Worm (Caenorhabditis elegans) whole organism, early embryonic: Measurements from ENCODE around the gene C28A5.2.

ENCODE experiments used
- B0310.2 ChIP-seq: sonication (generic microtip); optimal IDR thresholded peaks from 2 replicates; lab custom pipeline; 2016; ENCODE audit warnings: mild to moderate bottlenecking, missing genetic modification characterization, missing compliant biosample characterization
- F13C5.2 ChIP-seq: sonication (generic microtip); optimal IDR thresholded peaks from 2 replicates; lab custom pipeline; 2017; ENCODE audit warnings: mild to moderate bottlenecking, missing genetic modification characterization, inconsistent platforms, missing compliant biosample characterization
- aly-1 ChIP-seq: sonication (generic microtip); optimal IDR thresholded peaks from 2 replicates; lab custom pipeline; 2016; ENCODE audit warnings: missing genetic modification characterization, missing compliant biosample characterization
- ama-1 ChIP-seq: fragments of 150-350 bp; optimal IDR thresholded peaks from 2 replicates; lab custom pipeline; 2014
- ceh-13 ChIP-seq: fragments of 200-800 bp; sonication (Bioruptor generic); optimal IDR thresholded peaks from 2 replicates; lab custom pipeline; 2018; ENCODE audit warnings: mild to moderate bottlenecking, missing genetic modification characterization, missing compliant biosample characterization
- ceh-36 ChIP-seq: sonication (generic microtip); optimal IDR thresholded peaks from 2 replicates; lab custom pipeline; 2016; ENCODE audit warnings: missing genetic modification characterization, inconsistent platforms, missing compliant biosample characterization
- ets-7 ChIP-seq: sonication (generic microtip); optimal IDR thresholded peaks from 2 replicates; lab custom pipeline; 2016; ENCODE audit warnings: missing genotype, missing genetic modification characterization, missing compliant biosample characterization
- flt-1 ChIP-seq: fragments of 200-800 bp; sonication (Bioruptor generic); IDR thresholded peaks from 2 replicates; pipeline ENCODE4 v1.3.6; 2022; ENCODE audit warnings: missing genetic modification characterization, missing compliant biosample characterization
- hmbx-1 ChIP-seq: sonication (generic microtip); optimal IDR thresholded peaks from 2 replicates; lab custom pipeline; 2016; ENCODE audit warnings: mild to moderate bottlenecking, missing genetic modification characterization, missing compliant biosample characterization
- hmg-4 ChIP-seq: fragments of 200-800 bp; sonication (Bioruptor generic); optimal IDR thresholded peaks from 2 replicates; lab custom pipeline; 2018; ENCODE audit warnings: mild to moderate bottlenecking, missing genetic modification characterization, missing compliant biosample characterization
- hnd-1 ChIP-seq: sonication (generic microtip); optimal IDR thresholded peaks from 2 replicates; lab custom pipeline; 2016; ENCODE audit warnings: missing genetic modification characterization, missing compliant biosample characterization
- pes-1 ChIP-seq: fragments of 200-800 bp; sonication (Bioruptor generic); IDR thresholded peaks from 2 replicates; pipeline ENCODE4 v1.3.6; 2022; ENCODE audit warnings: missing genetic modification reagents, missing genetic modification characterization, missing compliant biosample characterization
- scrt-1 ChIP-seq: fragments of 200-800 bp; sonication (Bioruptor generic); IDR thresholded peaks from 2 replicates; pipeline ENCODE4 v1.3.6; 2022; ENCODE audit warnings: missing genetic modification characterization, missing compliant biosample characterization
- sea-1 ChIP-seq: fragments of 200-800 bp; sonication (Bioruptor generic); conservative IDR thresholded peaks from 2 replicates; pipeline ENCODE4 v1.3.6; 2022; ENCODE audit warnings: missing genetic modification characterization, missing compliant biosample characterization
- tbx-11 ChIP-seq: fragments of 200-800 bp; sonication (Bioruptor generic); IDR thresholded peaks from 2 replicates; pipeline ENCODE4 v1.3.6; 2022; ENCODE audit warnings: missing genetic modification characterization, missing compliant biosample characterization
- tbx-37 ChIP-seq: fragments of 200-800 bp; sonication (Bioruptor generic); conservative IDR thresholded peaks from 2 replicates; pipeline ENCODE4 v1.3.6; 2022; ENCODE audit warnings: missing genetic modification reagents, missing genetic modification characterization, missing compliant biosample characterization
- tra-4 ChIP-seq: sonication (generic microtip); optimal IDR thresholded peaks from 2 replicates; lab custom pipeline; 2017; ENCODE audit warnings: missing genetic modification characterization, missing compliant biosample characterization

The C28A5.2 gene

ce11 chrIII:4439493-4439983, at the start of gene C28A5.2:
TSS of gene C28A5.2 (minus strand) at chrIII:4439543.
- TF ChIP-seq pes-1 (GFP tag; lab: Robert Waterston, UW) = no peak
- no peak for TF ChIP-seq ceh-13 (GFP tag; lab: Kevin White, UChicago)
- TF ChIP-seq scrt-1 (GFP tag; lab: Robert Waterston, UW) = no peak
- no peak for TF ChIP-seq F13C5.2
- no peak for TF ChIP-seq tra-4
- TF ChIP-seq hnd-1 = no peak
- TF ChIP-seq B0310.2 (tag; lab: Kevin White, UChicago) = no peak
- TF ChIP-seq tbx-37 (GFP tag; lab: Robert Waterston, UW) = no peak
- TF ChIP-seq hmg-4 = no peak
- TF ChIP-seq aly-1 = no peak

DNA sequence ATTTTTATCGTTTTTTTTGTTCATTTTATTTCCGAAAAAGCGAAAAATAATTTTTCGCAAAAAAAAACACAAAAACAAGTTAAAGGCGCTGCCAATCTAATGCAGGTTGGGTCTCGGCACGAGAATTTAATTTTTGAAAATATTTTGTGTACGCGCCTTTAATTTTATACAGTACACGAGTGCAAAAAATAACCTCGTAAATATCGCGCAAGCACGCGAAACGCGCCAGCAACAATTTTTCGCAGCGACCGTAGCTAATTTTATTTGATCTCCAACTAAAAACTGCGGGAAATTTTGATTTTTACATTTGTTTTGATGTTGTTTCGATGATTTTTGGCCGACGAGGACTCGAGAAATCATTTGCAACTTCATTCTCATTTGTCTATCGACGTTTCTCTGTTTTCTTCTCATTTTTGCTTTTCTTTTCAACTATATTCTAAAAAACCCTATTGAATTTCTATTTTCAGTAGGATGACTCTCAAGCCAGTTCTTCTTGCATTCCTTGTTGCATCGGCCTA, 49.6 kb upstream of the C28A5.2 start, which contains the start of gene cpg-1:
TSS of gene cpg-1 (plus strand) at position 468 of the 518 bp plus-strand sequence.
- TF ChIP-seq ceh-36 (tag; lab: Kevin White, UChicago) (no peak), B0310.2 (tag; lab: Kevin White, UChicago) (no peak), ceh-13 (GFP tag; lab: Kevin White, UChicago) (no peak), sea-1 (no peak), pes-1 (GFP tag; lab: Robert Waterston, UW) (no peak), tbx-11 (no peak)

ce11 chrIII:4487271-4487670, 47.9 kb upstream of the C28A5.2 start:
- TF ChIP-seq tbx-11 (no peak), ceh-13 (GFP tag; lab: Kevin White, UChicago) (no peak), aly-1 (no peak), pes-1 (GFP tag; lab: Robert Waterston, UW) (no peak), ets-7 (tag; lab: Kevin White, UChicago) (no peak), scrt-1 (GFP tag; lab: Robert Waterston, UW) (no peak), ceh-36 (tag; lab: Kevin White, UChicago) (no peak), flt-1 (GFP tag; lab: Robert Waterston, UW) (no peak)

DNA sequence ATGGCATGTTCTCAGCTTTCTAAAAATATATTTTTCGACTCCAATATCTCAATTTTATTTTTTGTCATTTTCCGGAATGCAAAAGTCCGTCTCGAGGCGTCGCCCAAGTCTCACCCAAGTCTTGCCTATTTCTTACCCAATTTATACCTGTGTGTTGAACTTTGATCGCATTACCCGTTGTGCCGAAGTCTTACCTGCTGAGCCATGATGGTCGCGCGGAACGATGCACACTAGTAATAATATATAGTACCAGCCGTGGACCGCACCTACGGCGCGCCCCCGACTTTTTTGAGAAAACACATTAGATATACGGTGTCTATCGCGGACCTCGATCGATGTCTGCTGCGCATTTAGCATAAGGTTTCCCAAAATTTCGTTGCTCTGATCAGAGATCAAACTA, 45.0 kb upstream of the C28A5.2 start:
- peak; percentile 65; the same call in 1 of the 2 replicates for TF ChIP-seq pes-1 (GFP tag; lab: Robert Waterston, UW)

DNA sequence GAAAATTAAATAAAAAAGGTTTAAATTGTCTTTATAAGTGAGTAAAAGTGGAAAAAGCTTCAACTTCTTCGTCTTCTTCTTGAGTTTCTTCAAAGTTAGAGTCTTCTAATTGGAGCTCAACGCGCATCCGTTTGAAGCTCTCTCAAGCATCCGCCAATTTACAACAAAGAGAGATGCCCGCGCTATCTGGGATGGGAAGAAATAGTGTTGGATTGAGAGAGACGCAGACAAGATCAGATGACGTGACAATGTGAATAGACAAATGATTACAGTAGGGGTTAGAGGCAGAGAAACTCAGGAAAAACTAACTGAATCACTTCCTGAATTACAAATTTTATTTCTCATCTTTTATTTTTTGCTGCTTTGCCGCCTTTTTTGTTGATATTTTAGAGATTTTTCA, 43.6 kb upstream of the C28A5.2 start:
- TF ChIP-seq F13C5.2 = no peak
- TF ChIP-seq ama-1 (lab: Kevin White, UChicago) = no peak
- TF ChIP-seq ceh-13 (GFP tag; lab: Kevin White, UChicago) = no peak
- TF ChIP-seq tra-4 = no peak
- TF ChIP-seq sea-1 = no peak
- no peak for TF ChIP-seq aly-1
- no peak for TF ChIP-seq ceh-36 (tag; lab: Kevin White, UChicago)
- TF ChIP-seq ets-7 (tag; lab: Kevin White, UChicago) = no peak
- TF ChIP-seq hmg-4 = no peak
- TF ChIP-seq tbx-11 = no peak
- no peak for TF ChIP-seq scrt-1 (GFP tag; lab: Robert Waterston, UW)
- TF ChIP-seq hnd-1 = no peak
- TF ChIP-seq pes-1 (GFP tag; lab: Robert Waterston, UW) = no peak
- TF ChIP-seq tbx-37 (GFP tag; lab: Robert Waterston, UW) = no peak
- TF ChIP-seq B0310.2 (tag; lab: Kevin White, UChicago) = no peak
- no peak for TF ChIP-seq hmbx-1 (tag; lab: Kevin White, UChicago)
- no peak for TF ChIP-seq flt-1 (GFP tag; lab: Robert Waterston, UW)

DNA sequence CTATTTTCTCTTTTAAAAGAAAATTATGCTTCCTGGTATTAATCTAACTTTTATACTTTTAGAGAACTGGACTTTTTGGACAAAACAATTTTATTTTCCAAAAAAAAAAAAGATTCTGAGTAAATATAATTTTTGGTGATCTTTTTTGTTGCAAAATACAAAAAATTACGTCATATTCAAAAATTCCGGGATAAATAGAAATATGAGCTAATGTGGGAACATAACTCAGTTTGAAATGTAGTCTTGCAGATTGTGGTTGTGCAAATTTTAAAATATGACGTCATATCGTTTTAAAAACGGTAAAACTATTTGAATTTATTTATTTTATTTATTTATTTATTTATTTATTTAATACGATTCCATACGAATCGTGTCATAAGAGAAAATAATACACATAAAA, 42.4 kb upstream of the C28A5.2 start:
- TF ChIP-seq aly-1 (no peak), F13C5.2 (no peak), ceh-36 (tag; lab: Kevin White, UChicago) (no peak), tbx-37 (GFP tag; lab: Robert Waterston, UW) (no peak), ama-1 (lab: Kevin White, UChicago) (no peak), B0310.2 (tag; lab: Kevin White, UChicago) (no peak), hnd-1 (no peak), flt-1 (GFP tag; lab: Robert Waterston, UW) (no peak), hmg-4 (no peak), scrt-1 (GFP tag; lab: Robert Waterston, UW) (no peak), pes-1 (GFP tag; lab: Robert Waterston, UW) (no peak), ceh-13 (GFP tag; lab: Kevin White, UChicago) (no peak), hmbx-1 (tag; lab: Kevin White, UChicago) (no peak), tra-4 (no peak), sea-1 (no peak)

DNA sequence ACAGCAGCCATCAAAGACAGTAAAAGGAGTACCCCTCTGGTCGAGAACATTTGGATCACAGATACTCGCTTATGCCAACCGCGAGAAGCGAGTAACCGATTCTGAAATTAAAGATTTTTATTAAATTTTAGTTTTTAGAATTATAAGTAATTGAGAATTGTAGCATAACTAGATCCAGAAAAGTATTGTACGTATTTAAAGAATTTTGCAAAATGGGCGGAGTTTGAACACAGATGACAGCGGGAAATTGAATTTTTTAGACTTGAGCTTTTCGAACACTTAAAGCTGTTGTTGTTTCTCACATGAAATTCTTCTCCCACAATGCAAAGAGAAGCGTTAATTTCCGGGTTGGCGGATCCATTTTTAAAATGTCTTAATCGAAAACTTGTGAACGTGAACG, 38.1 kb upstream of the C28A5.2 start, which contains the start of gene ins-17:
TSS of gene ins-17 (minus strand) at position 101 of the 400 bp plus-strand sequence.
- TF ChIP-seq flt-1 (GFP tag; lab: Robert Waterston, UW) = no peak
- no peak for TF ChIP-seq aly-1
- TF ChIP-seq tbx-11 = no peak
- no peak for TF ChIP-seq F13C5.2
- TF ChIP-seq sea-1 = no peak
- TF ChIP-seq ceh-13 (GFP tag; lab: Kevin White, UChicago) = no peak
- TF ChIP-seq tbx-37 (GFP tag; lab: Robert Waterston, UW) = no peak
- no peak for TF ChIP-seq scrt-1 (GFP tag; lab: Robert Waterston, UW)
- no peak for TF ChIP-seq B0310.2 (tag; lab: Kevin White, UChicago)
- no peak for TF ChIP-seq ama-1 (lab: Kevin White, UChicago)
- TF ChIP-seq pes-1 (GFP tag; lab: Robert Waterston, UW) = no peak
- no peak for TF ChIP-seq hnd-1
- no peak for TF ChIP-seq hmbx-1 (tag; lab: Kevin White, UChicago)
- TF ChIP-seq ceh-36 (tag; lab: Kevin White, UChicago) = no peak
- TF ChIP-seq tra-4 = no peak

ce11 chrIII:4476806-4477205, 37.5 kb upstream of the C28A5.2 start:
- TF ChIP-seq hmbx-1 (tag; lab: Kevin White, UChicago) (no peak), hmg-4 (no peak), ceh-13 (GFP tag; lab: Kevin White, UChicago) (no peak), scrt-1 (GFP tag; lab: Robert Waterston, UW) (no peak), F13C5.2 (no peak), ceh-36 (tag; lab: Kevin White, UChicago) (no peak), tbx-11 (no peak)
